Worm (Caenorhabditis elegans) whole organism, L2 larva: ENCODE data around the gene aman-1.

Experiments
- ama-1 ChIP-seq: fragments of 150-350 bp; optimal IDR thresholded peaks from 2 replicates; lab custom pipeline; 2018; ENCODE audit warnings: inconsistent platforms
- ceh-16 ChIP-seq: fragments of 150-350 bp; optimal IDR thresholded peaks from 2 replicates; lab custom pipeline; 2014; ENCODE audit warnings: missing biosample characterization, missing genetic modification characterization
- elt-3 ChIP-seq: sonication (generic microtip); optimal IDR thresholded peaks from 2 replicates; lab custom pipeline; 2017; ENCODE audit warnings: missing biosample characterization, missing genetic modification characterization
- lsy-2 ChIP-seq, 2 experiments: fragments of 150-350 bp in 1 of 2; sonication (generic microtip) in 1 of 2; optimal IDR thresholded peaks; 2 replicates each; lab custom pipeline; 2014 to 2017; ENCODE audit warnings: missing biosample characterization in 2 of 2, missing genetic modification characterization in 2 of 2
- mdl-1 ChIP-seq, 2 experiments: fragments of 150-350 bp in 1 of 2; sonication (generic microtip) in 1 of 2; optimal IDR thresholded peaks; 2 replicates each; lab custom pipeline; 2017; ENCODE audit warnings: missing biosample characterization in 2 of 2, missing genetic modification characterization in 2 of 2
- sem-4 ChIP-seq: fragments of 150-350 bp; optimal IDR thresholded peaks from 2 replicates; lab custom pipeline; 2014; ENCODE audit warnings: missing biosample characterization, missing genetic modification reagents, missing genetic modification characterization
- skn-1 ChIP-seq: sonication (generic microtip); optimal IDR thresholded peaks from 2 replicates; lab custom pipeline; 2017; ENCODE audit warnings: missing biosample characterization, missing genetic modification characterization

DNA sequence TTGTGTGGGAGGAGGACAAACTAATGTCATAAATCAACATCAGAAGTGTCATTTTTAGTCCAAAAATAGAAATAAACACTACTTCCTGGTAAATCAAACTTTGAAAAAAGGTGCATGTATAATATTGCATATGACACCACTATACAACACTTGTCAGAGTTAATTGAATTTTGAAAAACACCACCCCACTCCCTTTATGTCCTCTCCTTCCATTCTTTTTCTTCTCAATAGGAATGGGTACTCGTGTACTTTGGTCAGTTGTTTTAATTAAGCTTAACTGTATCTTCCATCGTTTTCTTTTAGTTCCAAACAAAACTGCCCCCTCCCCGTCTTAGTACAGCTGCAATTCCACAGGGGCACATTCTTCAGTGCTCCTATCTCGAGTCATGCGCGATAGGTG is 54.6 kb downstream of the aman-1 start:
- TF ChIP-seq elt-3 = no peak
- no peak for TF ChIP-seq ama-1 (lab: Kevin White, UChicago)
- no peak for TF ChIP-seq sem-4 (tag; lab: Kevin White, UChicago)
- TF ChIP-seq skn-1 (tag; lab: Kevin White, UChicago) = no peak
- TF ChIP-seq lsy-2 (tag; optimal IDR thresholded peaks at IDR 0.05; lab: Kevin White, UChicago) = no peak
- no peak for TF ChIP-seq mdl-1 (tag; optimal IDR thresholded peaks at IDR 0.05; lab: Kevin White, UChicago)
- TF ChIP-seq ceh-16 (tag; lab: Kevin White, UChicago) = no peak
